Fruit fly (Drosophila melanogaster) whole organism: ENCODE measurements around the gene fd3F.
A peak's percentile ranks its signal among the peaks of the same experiment; 100 is the strongest.

Source experiments
- CG8478 ChIP-seq: fragments of >200 bp; optimal IDR thresholded peaks from 2 replicates; lab custom pipeline; 2018; ENCODE audit warnings: inconsistent platforms
- Dll ChIP-seq: fragments of >200 bp; optimal IDR thresholded peaks from 2 replicates; lab custom pipeline; 2017
- EcR ChIP-seq, 2 experiments: fragments of >200 bp; optimal IDR thresholded peaks; 2 replicates each; lab custom pipeline; 2017; ENCODE audit warnings: missing biosample characterization in 2 of 2, missing genetic modification characterization in 2 of 2, missing genetic modification reagents in 2 of 2
- pan ChIP-seq: fragments of >200 bp; optimal IDR thresholded peaks from 2 replicates; lab custom pipeline; 2017
- psq ChIP-seq: fragments of >200 bp; optimal IDR thresholded peaks from 2 replicates; lab custom pipeline; 2017
- usp ChIP-seq: fragments of >200 bp; optimal IDR thresholded peaks from 2 replicates; lab custom pipeline; 2017; ENCODE audit warnings: missing biosample characterization, missing genetic modification characterization, mixed read lengths

The fd3F gene

DNA sequence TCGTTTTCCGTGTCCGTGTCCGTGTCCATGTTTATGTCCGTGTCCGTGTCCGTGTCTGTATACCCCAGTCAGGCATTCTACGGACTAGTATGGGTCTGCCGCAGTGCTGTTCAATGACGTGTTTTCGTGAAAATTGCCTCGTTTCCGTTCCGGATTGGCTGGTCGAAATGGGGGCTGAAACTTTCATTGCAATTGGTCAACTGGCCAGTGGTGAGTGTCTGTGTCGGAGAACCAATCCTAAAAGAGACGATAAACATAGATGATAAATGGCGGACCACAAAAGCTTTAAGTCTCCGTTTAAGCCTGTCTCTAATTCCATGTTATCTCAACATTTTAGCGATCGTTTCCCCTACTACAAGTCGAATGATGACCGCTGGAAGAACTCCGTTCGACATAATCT, 7.0 kb downstream of the fd3F start:
- TF ChIP-seq usp (GFP tag; lab: Kevin White, UChicago) (no peak), pan (lab: Kevin White, UChicago) (no peak), psq (lab: Kevin White, UChicago) (no peak), Dll (lab: Kevin White, UChicago) (no peak), CG8478 (lab: Kevin White, UChicago) (no peak), EcR (GFP tag; optimal IDR thresholded peaks at IDR 0.05; lab: Kevin White, UChicago) (no peak)

DNA sequence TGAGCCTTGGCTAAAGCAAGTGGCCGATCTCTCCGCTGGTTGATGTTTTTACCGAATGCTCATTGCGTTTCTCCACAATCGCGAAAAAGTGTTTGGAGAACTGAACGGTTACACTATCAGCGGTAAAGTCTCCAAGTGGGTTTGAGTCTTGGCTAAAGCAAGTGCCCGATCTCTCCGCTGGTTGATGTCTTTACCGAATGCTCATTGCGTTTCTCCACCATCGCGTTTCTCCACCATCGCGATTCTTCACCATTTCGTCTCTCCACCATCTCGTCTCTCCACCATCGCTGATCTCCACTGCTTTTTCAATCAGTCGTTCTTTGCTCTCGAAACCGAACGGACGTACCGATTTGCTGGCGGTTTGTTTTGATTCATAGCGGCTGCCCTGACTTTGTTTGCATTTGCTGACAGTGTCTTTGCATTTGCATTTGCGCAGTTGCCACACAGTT, 9.2 kb downstream of the fd3F start, which contains the start of gene ec:
Gene ec (plus strand): TSS at position 359 of the 449 bp plus-strand sequence.
- TF ChIP-seq Dll (lab: Kevin White, UChicago) (no peak), psq (lab: Kevin White, UChicago) (no peak), usp (GFP tag; lab: Kevin White, UChicago) (no peak), CG8478 (lab: Kevin White, UChicago) (no peak), pan (lab: Kevin White, UChicago) (no peak), EcR (GFP tag; optimal IDR thresholded peaks at IDR 0.05; lab: Kevin White, UChicago) (no peak)

DNA sequence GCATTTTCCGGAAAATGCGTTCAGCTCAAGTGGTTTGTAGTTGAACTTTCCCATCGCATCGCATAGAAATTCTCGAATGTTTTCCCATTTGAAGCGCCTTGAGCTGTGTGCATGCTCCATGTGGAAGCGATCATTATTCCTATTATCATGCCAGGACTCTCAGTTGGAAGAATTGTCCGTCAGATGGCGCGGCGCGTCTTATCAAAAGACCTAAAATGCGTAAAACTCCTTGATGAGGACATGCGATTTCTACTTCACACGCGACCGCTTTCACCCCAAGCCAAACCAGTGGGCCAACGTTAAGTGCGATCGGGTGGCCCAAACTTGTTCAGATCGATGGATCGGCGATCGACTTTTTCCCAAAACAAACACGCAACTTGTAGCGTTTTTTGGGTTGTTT, 13.5 kb downstream of the fd3F start:
- TF ChIP-seq EcR (GFP tag; optimal IDR thresholded peaks at IDR 0.05; lab: Kevin White, UChicago) (no peak), psq (lab: Kevin White, UChicago) (no peak), Dll (lab: Kevin White, UChicago) (no peak), CG8478 (lab: Kevin White, UChicago) (no peak), usp (GFP tag; lab: Kevin White, UChicago) (no peak), pan (lab: Kevin White, UChicago) (no peak)

DNA sequence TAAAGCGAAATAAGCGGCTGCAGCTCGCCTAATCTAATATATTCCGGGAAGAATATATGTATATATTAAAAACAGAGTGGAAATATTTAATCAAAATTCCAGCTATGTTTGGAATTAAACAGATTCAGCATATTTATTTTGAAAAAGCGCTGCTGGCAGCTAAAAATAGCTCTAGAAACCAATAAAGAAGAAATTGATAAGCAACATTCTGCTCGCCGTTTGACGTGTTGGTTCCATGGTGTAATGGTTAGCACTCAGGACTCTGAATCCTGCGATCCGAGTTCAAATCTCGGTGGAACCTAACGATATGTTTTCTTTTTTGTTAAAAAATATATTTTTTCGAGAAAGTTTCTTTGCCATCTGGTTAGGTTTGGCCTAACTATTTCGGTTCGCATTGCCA, 17.4 kb downstream of the fd3F start:
- TF ChIP-seq psq (lab: Kevin White, UChicago) (no peak), CG8478 (lab: Kevin White, UChicago) (no peak), Dll (lab: Kevin White, UChicago) (no peak), pan (lab: Kevin White, UChicago) (no peak), EcR (GFP tag; optimal IDR thresholded peaks at IDR 0.05; lab: Kevin White, UChicago) (no peak), usp (GFP tag; lab: Kevin White, UChicago) (no peak)

DNA sequence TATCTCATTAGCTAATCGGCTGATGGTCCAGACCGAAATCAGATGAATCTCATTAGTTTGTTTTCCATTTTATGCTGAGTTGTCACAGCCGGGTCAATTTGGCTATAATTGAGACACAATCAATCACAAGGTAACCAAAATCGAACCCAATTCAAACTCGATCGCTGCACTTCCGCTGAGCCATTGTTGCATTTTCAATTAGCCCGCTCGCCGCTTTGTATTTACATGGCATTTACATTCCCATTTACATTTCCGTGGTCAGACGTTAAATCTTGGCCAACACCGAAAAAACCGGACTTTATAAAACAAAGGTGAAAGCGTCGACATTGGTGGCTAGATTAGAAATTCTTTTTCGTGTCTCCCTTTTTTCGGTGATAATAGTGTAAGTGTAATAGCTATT, 23.0 kb downstream of the fd3F start:
- no peak for TF ChIP-seq EcR (GFP tag; optimal IDR thresholded peaks at IDR 0.05; lab: Kevin White, UChicago)
- no peak for TF ChIP-seq psq (lab: Kevin White, UChicago)
- no peak for TF ChIP-seq pan (lab: Kevin White, UChicago)

DNA sequence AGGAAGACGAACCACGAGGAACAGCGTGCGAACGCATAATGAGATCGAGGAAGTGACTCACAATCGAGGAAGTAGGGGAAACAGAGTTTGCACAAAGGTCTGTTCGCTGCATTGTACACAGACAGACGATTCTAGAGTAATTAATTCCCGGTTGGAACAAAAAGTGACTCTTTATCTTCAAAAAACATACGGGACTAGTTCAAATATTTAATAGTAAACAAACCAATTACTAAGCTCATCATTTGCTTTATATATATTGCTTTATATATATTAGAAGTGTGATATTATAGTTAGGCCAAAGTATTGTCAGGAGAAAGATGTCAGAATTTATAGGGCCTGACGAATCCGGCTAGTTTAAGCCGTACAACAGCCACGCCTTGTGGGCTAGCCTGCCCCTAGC, 25.8 kb downstream of the fd3F start, which contains the start of gene CG2901:
Gene CG2901 (plus strand): TSS at position 301 of the 400 bp plus-strand sequence.
- TF ChIP-seq EcR (GFP tag; optimal IDR thresholded peaks at IDR 0.05; lab: Kevin White, UChicago) (no peak), Dll (lab: Kevin White, UChicago) (no peak), CG8478 (lab: Kevin White, UChicago) (no peak), psq (lab: Kevin White, UChicago) (no peak), pan (lab: Kevin White, UChicago) (no peak)

DNA sequence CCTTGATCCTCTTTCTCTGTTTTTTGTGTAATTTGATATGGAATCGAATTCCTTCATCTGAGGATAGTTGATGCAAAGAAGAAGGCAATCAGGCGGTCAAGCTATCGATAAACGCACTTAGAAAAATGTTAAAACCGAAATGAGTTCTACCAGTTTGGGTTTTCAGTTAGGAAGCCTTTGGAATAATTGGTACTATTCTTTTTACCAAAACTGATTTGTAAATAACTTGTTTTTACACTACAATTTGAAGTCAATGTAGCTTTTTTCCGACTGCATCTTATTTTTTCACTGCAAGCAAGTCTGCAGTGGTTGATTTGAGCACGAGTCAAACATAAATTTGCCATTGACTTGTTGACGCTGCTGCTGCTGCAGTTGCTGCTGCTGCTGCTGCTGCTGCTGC, 29.6 kb downstream of the fd3F start:
- TF ChIP-seq Dll (lab: Kevin White, UChicago) (no peak), pan (lab: Kevin White, UChicago) (no peak), psq (lab: Kevin White, UChicago) (no peak), EcR (GFP tag; optimal IDR thresholded peaks at IDR 0.05; lab: Kevin White, UChicago) (no peak), CG8478 (lab: Kevin White, UChicago) (no peak)

DNA sequence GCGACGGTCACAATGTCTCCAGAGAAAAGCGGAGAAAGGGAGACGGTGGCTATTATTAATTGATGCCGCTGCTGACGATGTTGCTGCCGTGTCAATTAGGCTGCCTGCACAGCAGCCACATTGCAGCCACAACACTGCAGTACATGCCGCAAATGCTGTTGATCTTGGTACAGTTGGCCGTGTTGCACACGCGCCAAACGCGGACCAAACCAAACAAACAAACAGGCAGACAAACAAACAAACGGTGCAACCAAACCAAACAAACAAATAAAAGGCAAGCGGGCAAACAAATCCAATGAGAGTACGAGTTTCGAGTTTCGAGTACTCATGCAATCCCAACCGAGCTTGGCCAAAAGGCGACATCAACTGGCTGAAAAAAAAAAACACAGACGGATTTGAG, 30.1 kb downstream of the fd3F start:
- no peak for TF ChIP-seq pan (lab: Kevin White, UChicago)
- TF ChIP-seq EcR (GFP tag; optimal IDR thresholded peaks at IDR 0.05; lab: Kevin White, UChicago) = no peak
- no peak for TF ChIP-seq usp (GFP tag; lab: Kevin White, UChicago)
- no peak for TF ChIP-seq psq (lab: Kevin White, UChicago)
- TF ChIP-seq CG8478 (lab: Kevin White, UChicago) = no peak
- no peak for TF ChIP-seq Dll (lab: Kevin White, UChicago)

DNA sequence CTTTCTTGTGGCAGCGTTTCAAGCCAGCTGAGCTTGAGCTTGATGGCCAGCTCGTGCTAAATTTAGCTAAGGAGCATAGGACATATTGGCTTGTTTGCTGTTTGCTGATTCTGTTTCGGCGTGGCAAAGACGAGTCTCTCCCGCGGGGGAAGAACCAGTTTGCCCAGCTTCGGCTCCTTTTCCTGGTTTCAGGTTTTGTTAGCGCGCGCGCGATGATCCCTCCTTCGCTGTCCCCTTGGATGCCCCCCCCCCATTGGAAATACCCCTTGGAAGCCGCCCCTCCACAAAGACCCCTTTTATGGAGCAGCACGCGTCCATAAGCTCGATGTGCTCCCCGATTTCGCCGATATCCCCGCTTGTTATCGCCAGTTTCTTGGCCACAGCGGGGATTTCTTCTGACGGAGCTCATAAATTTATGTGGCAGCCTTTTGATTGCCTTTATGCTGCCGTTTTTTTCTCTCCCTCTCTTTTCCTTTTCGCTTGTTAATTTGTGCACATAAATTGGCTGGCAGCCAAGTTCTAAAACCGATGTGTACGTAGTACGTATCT, 31.1 kb downstream of the fd3F start:
- no peak for TF ChIP-seq CG8478 (lab: Kevin White, UChicago)
- TF ChIP-seq pan (lab: Kevin White, UChicago) = no peak
- no peak for TF ChIP-seq usp (GFP tag; lab: Kevin White, UChicago)
- no peak for TF ChIP-seq EcR (GFP tag; optimal IDR thresholded peaks at IDR 0.05; lab: Kevin White, UChicago)
- TF ChIP-seq psq (lab: Kevin White, UChicago) = no peak
- no peak for TF ChIP-seq Dll (lab: Kevin White, UChicago)

DNA sequence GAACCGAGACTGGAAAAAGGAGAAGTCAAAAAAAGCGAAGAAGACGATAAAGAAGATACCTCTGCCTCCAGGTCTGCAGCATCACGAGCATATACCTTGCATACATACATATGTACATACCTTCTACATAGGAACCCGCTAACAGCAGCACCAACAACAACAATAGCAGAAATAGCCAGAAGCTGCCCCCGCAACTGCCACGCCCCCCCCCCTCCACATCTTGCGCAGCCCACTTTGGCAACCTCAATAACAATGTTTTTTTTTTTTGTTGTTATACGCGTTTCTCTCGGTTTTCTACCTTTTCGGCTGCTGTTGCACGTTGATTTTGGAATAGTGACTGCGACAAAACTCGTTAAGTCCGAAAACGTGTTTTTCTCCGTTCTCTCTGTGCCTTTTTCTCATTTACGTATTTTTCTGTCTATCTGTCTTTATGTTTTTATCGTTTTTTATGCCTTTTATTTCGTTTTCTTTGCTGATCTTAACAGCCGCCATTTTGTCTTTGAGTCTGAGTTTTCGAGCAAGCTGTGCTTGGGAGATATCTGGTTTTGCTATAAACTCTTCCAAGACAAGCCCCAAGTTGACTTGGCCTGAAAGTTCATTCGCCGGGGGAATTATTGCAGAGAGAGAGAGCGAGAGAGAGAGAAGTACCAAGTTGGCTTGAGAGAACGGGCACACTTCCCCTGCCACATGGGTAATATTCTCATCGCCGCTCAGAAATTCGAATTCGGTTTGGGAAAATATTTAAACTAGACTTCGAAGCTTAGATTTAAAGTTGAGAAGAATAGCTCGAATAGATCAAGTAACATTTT, 33.0 kb downstream of the fd3F start:
- no peak for TF ChIP-seq CG8478 (lab: Kevin White, UChicago)
- TF ChIP-seq EcR (GFP tag; optimal IDR thresholded peaks at IDR 0.05; lab: Kevin White, UChicago) = peak in 1 of 2 experiments; percentile 21

DNA sequence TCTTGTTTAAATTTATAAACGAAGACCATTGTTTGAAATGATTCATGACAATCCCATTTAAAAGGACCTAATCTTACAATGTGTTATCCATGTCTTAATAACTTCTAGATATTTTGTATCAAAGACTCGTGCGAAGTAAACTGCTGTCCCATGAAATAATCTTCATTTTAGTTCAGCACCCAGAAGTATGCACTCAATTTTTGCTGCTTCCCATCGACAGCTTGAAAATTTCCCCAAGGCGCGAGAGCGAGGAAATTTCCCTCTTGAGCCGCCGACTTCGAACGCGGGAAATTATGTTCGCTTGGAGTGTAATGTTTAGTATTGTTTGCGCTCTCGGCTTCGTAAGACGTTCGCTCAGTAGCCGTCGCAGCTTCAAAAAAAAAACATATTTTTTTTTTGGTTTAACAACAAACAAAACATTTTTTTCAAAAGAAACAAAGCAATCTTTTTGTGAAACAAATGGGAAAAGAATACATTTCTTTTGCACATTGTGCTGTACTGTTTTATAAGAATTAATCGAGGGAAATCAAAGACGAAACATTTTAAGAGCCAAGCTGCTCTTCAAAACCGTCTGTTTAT, 33.7 kb downstream of the fd3F start:
- TF ChIP-seq psq (lab: Kevin White, UChicago) (no peak), CG8478 (lab: Kevin White, UChicago) (no peak), Dll (lab: Kevin White, UChicago) (no peak), usp (GFP tag; lab: Kevin White, UChicago) (no peak), EcR (GFP tag; optimal IDR thresholded peaks at IDR 0.05; lab: Kevin White, UChicago) (no peak), pan (lab: Kevin White, UChicago) (no peak)
